Fruit fly (Drosophila melanogaster): ENCODE measurements around the gene Vha16-5.
A peak's percentile ranks its signal among the peaks of the same experiment; 100 is the strongest.

- TF ChIP-seq CG32006 (GFP tag; optimal IDR thresholded peaks at IDR 0.05) (peak; percentile 27), Met (GFP tag; optimal IDR thresholded peaks at IDR 0.05) (no peak), lz (GFP tag; optimal IDR thresholded peaks at IDR 0.05) (no peak), CG16779 (tag; optimal IDR thresholded peaks at IDR 0.05) (no peak), Eip93F (GFP tag; optimal IDR thresholded peaks at IDR 0.05) (no peak), fd85E (GFP tag; optimal IDR thresholded peaks at IDR 0.05) (no peak), Eip78C (GFP tag) (peak; percentile 81), CG1621 (tag; optimal IDR thresholded peaks at IDR 0.05) (no peak), CG6276 (GFP tag; optimal IDR thresholded peaks at IDR 0.05) (no peak), eg (GFP tag; IDR thresholded peaks at IDR 0.05) (0 out of 3 replicates have a peak, but pooled peaks have one; percentile 13), Hr39 (GFP tag; optimal IDR thresholded peaks at IDR 0.05) (no peak)
These were observed 38.9 kb downstream of the Vha16-5 start, which contains the start of gene CG7300 for dm6 chr2L:10697992-10698391.
